Worm (Caenorhabditis elegans) whole organism, mixed stage, embryonic: ENCODE results near the gene srh-52.

Source experiments
- ces-1 ChIP-seq: fragments of 150-350 bp; optimal IDR thresholded peaks from 2 replicates; lab custom pipeline; 2014; ENCODE audit warnings: missing biosample characterization, missing genetic modification reagents, missing genetic modification characterization
- elt-1 ChIP-seq: sonication (generic microtip); optimal IDR thresholded peaks from 2 replicates; lab custom pipeline; 2017; ENCODE audit warnings: missing genetic modification characterization, mild to moderate bottlenecking, missing compliant biosample characterization, antibody characterized with exemption, moderate library complexity, borderline replicate concordance; ENCODE audit not compliant: insufficient read depth
- lsy-2 ChIP-seq: fragments of 150-350 bp; optimal IDR thresholded peaks from 2 replicates; lab custom pipeline; 2014; ENCODE audit warnings: missing biosample characterization, missing genetic modification characterization
- pha-4 ChIP-seq: fragments of 150-350 bp; optimal IDR thresholded peaks from 2 replicates; lab custom pipeline; 2018; ENCODE audit warnings: missing biosample characterization, missing genetic modification reagents, missing genetic modification characterization
- snpc-4 ChIP-seq: fragments of 150-350 bp; optimal IDR thresholded peaks from 2 replicates; lab custom pipeline; 2014; ENCODE audit warnings: missing biosample characterization, missing genetic modification characterization
- sptf-1 ChIP-seq: sonication (generic microtip); optimal IDR thresholded peaks from 2 replicates; lab custom pipeline; 2017; ENCODE audit warnings: mild to moderate bottlenecking, missing genetic modification characterization, moderate library complexity, missing compliant biosample characterization
- tbx-8 ChIP-seq: fragments of 200-800 bp; sonication (Bioruptor generic); optimal IDR thresholded peaks from 2 replicates; lab custom pipeline; 2018; ENCODE audit warnings: mild to moderate bottlenecking, missing genetic modification characterization, moderate library complexity, missing compliant biosample characterization
- unc-39 ChIP-seq: fragments of 150-350 bp; optimal IDR thresholded peaks from 2 replicates; lab custom pipeline; 2014; ENCODE audit warnings: missing biosample characterization, missing genetic modification characterization
- unc-62 ChIP-seq: fragments of 150-350 bp; optimal IDR thresholded peaks from 2 replicates; lab custom pipeline; 2014; ENCODE audit warnings: missing biosample characterization, missing genetic modification reagents, missing genetic modification characterization

- TF ChIP-seq lsy-2 (tag; lab: Kevin White, UChicago) (no peak), unc-39 (tag; lab: Kevin White, UChicago) (no peak), pha-4 (tag; lab: Kevin White, UChicago) (no peak), snpc-4 (tag; lab: Kevin White, UChicago) (no peak), ces-1 (no peak), elt-1 (tag; lab: Kevin White, UChicago) (no peak), tbx-8 (GFP tag; lab: Kevin White, UChicago) (no peak), sptf-1 (no peak), unc-62 (no peak)
Observed at ce11 chrV:15423601-15424000, 47.5 kb upstream of the srh-52 start, which contains the start of gene fbxa-104.
